Fruit fly (Drosophila melanogaster) whole organism: ENCODE results near the gene CG7131.

Source experiments
- CG8478 ChIP-seq: fragments of >200 bp; optimal IDR thresholded peaks from 2 replicates; lab custom pipeline; 2018; ENCODE audit warnings: inconsistent platforms
- Dll ChIP-seq: fragments of >200 bp; optimal IDR thresholded peaks from 2 replicates; lab custom pipeline; 2017
- EcR ChIP-seq, 2 experiments: fragments of >200 bp; optimal IDR thresholded peaks; 2 replicates each; lab custom pipeline; 2017; ENCODE audit warnings: missing biosample characterization in 2 of 2, missing genetic modification characterization in 2 of 2, missing genetic modification reagents in 2 of 2
- pan ChIP-seq: fragments of >200 bp; optimal IDR thresholded peaks from 2 replicates; lab custom pipeline; 2017
- psq ChIP-seq: fragments of >200 bp; optimal IDR thresholded peaks from 2 replicates; lab custom pipeline; 2017
- usp ChIP-seq: fragments of >200 bp; optimal IDR thresholded peaks from 2 replicates; lab custom pipeline; 2017; ENCODE audit warnings: missing biosample characterization, missing genetic modification characterization, mixed read lengths

Gene CG7131

dm6 chr3R:18276688-18277087, 11.9 kb downstream of the CG7131 start:
- no peak for TF ChIP-seq pan
- no peak for TF ChIP-seq CG8478
- no peak for TF ChIP-seq Dll (lab: Kevin White, UChicago)
- TF ChIP-seq psq (lab: Kevin White, UChicago) = no peak
- TF ChIP-seq EcR (GFP tag; optimal IDR thresholded peaks at IDR 0.05; lab: Kevin White, UChicago) = no peak
- no peak for TF ChIP-seq usp (GFP tag; lab: Kevin White, UChicago)

dm6 chr3R:18275113-18275782, 13.3 kb downstream of the CG7131 start:
- no peak for TF ChIP-seq EcR (GFP tag; optimal IDR thresholded peaks at IDR 0.05; lab: Kevin White, UChicago)
- no peak for TF ChIP-seq psq (lab: Kevin White, UChicago)
- no peak for TF ChIP-seq usp (GFP tag; lab: Kevin White, UChicago)
- TF ChIP-seq Dll (lab: Kevin White, UChicago) = no peak
- TF ChIP-seq CG8478 = no peak
- TF ChIP-seq pan = no peak

- TF ChIP-seq CG8478 (no peak), pan (no peak), Dll (lab: Kevin White, UChicago) (no peak), EcR (GFP tag; optimal IDR thresholded peaks at IDR 0.05; lab: Kevin White, UChicago) (no peak), psq (lab: Kevin White, UChicago) (no peak), usp (GFP tag; lab: Kevin White, UChicago) (no peak)
Measured at dm6 chr3R:18274328-18275098, 14.1 kb downstream of the CG7131 start, which contains the start of the genes Vps39 and eIF1A. Gene Vps39, minus strand, starts transcription at chr3R:18274446. Gene eIF1A, plus strand, starts transcription at chr3R:18274665.

dm6 chr3R:18269744-18270348, 18.7 kb downstream of the CG7131 start:
- TF ChIP-seq Dll (lab: Kevin White, UChicago) (no peak), usp (GFP tag; lab: Kevin White, UChicago) (no peak), EcR (GFP tag; optimal IDR thresholded peaks at IDR 0.05; lab: Kevin White, UChicago) (no peak), psq (lab: Kevin White, UChicago) (no peak), CG8478 (no peak), pan (no peak)

- TF ChIP-seq psq (lab: Kevin White, UChicago) = no peak
- no peak for TF ChIP-seq usp (GFP tag; lab: Kevin White, UChicago)
Measured at dm6 chr3R:18267489-18267888, 21.1 kb downstream of the CG7131 start, which contains the start of gene CG18599. Gene CG18599, plus strand, starts transcription at chr3R:18267789.

- TF ChIP-seq psq (lab: Kevin White, UChicago) (no peak), usp (GFP tag; lab: Kevin White, UChicago) (no peak), pan (no peak), EcR (GFP tag; optimal IDR thresholded peaks at IDR 0.05; lab: Kevin White, UChicago) (no peak), CG8478 (no peak), Dll (lab: Kevin White, UChicago) (no peak)
Measured at dm6 chr3R:18266665-18267064, 21.9 kb downstream of the CG7131 start.

dm6 chr3R:18265275-18265674, 23.3 kb downstream of the CG7131 start:
- TF ChIP-seq CG8478 = no peak
- TF ChIP-seq pan = no peak
- TF ChIP-seq psq (lab: Kevin White, UChicago) = no peak
- no peak for TF ChIP-seq Dll (lab: Kevin White, UChicago)
- no peak for TF ChIP-seq EcR (GFP tag; optimal IDR thresholded peaks at IDR 0.05; lab: Kevin White, UChicago)
- no peak for TF ChIP-seq usp (GFP tag; lab: Kevin White, UChicago)

- TF ChIP-seq psq (lab: Kevin White, UChicago) = no peak
- no peak for TF ChIP-seq CG8478
- no peak for TF ChIP-seq EcR (GFP tag; optimal IDR thresholded peaks at IDR 0.05; lab: Kevin White, UChicago)
- TF ChIP-seq pan = no peak
- TF ChIP-seq usp (GFP tag; lab: Kevin White, UChicago) = no peak
- TF ChIP-seq Dll (lab: Kevin White, UChicago) = no peak
Measured at dm6 chr3R:18261602-18262001, 27.0 kb downstream of the CG7131 start.

dm6 chr3R:18260016-18260415, 28.6 kb downstream of the CG7131 start:
- TF ChIP-seq EcR (GFP tag; optimal IDR thresholded peaks at IDR 0.05; lab: Kevin White, UChicago) = no peak
- TF ChIP-seq Dll (lab: Kevin White, UChicago) = no peak
- TF ChIP-seq CG8478 = no peak
- no peak for TF ChIP-seq usp (GFP tag; lab: Kevin White, UChicago)
- TF ChIP-seq pan = no peak

- TF ChIP-seq CG8478 (no peak), EcR (GFP tag; optimal IDR thresholded peaks at IDR 0.05; lab: Kevin White, UChicago) (no peak), pan (no peak), usp (GFP tag; lab: Kevin White, UChicago) (no peak), Dll (lab: Kevin White, UChicago) (no peak), psq (lab: Kevin White, UChicago) (no peak)
Measured at dm6 chr3R:18255281-18255680, 33.3 kb downstream of the CG7131 start, which contains the start of the genes Ada2a, Polr2D, Tgs1 and moi. Gene Ada2a, minus strand, starts transcription at chr3R:18255487. Gene Polr2D, minus strand, starts transcription at chr3R:18255487. Gene Tgs1, plus strand, starts transcription at chr3R:18255530. Gene moi, plus strand, starts transcription at chr3R:18255530.

- TF ChIP-seq CG8478 (no peak), EcR (GFP tag; optimal IDR thresholded peaks at IDR 0.05; lab: Kevin White, UChicago) (no peak), pan (no peak), Dll (lab: Kevin White, UChicago) (no peak), psq (lab: Kevin White, UChicago) (no peak), usp (GFP tag; lab: Kevin White, UChicago) (no peak)
Measured at dm6 chr3R:18252578-18252977, 36.0 kb downstream of the CG7131 start, which contains the start of gene CG12320. Gene CG12320, minus strand, starts transcription at chr3R:18252734.
